Worm (Caenorhabditis elegans) whole organism, young adult: ENCODE results near the gene cyp-13A11.
A peak's percentile ranks its signal among the peaks of the same experiment; 100 is the strongest.

Source experiments
- B0035.1 ChIP-seq: sonication (generic microtip); optimal IDR thresholded peaks from 2 replicates; lab custom pipeline; 2016; ENCODE audit warnings: missing genetic modification characterization, mild to moderate bottlenecking, missing compliant biosample characterization, missing genotype, missing genetic modification reagents
- C17E4.6 ChIP-seq: fragments of 200-800 bp; sonication (Bioruptor generic); IDR thresholded peaks from 2 replicates; pipeline ENCODE4 v1.3.6; 2022; ENCODE audit warnings: missing genetic modification reagents, missing genetic modification characterization, missing compliant biosample characterization
- D2030.7 ChIP-seq: fragments of 200-800 bp; sonication (Bioruptor generic); IDR thresholded peaks from 2 replicates; pipeline ENCODE4 v1.3.6; 2022; ENCODE audit warnings: missing genetic modification reagents, missing genetic modification characterization, missing compliant biosample characterization
- F57A8.1 ChIP-seq: fragments of 200-800 bp; sonication (Bioruptor generic); optimal IDR thresholded peaks from 2 replicates; lab custom pipeline; 2018; ENCODE audit warnings: mild to moderate bottlenecking, missing genetic modification characterization, moderate library complexity, missing compliant biosample characterization
- K11D2.4 ChIP-seq: fragments of 200-800 bp; sonication (Bioruptor generic); IDR thresholded peaks from 2 replicates; pipeline ENCODE4 v1.3.6; 2022; ENCODE audit warnings: missing genetic modification reagents, missing genetic modification characterization, missing compliant biosample characterization
- T26A5.8 ChIP-seq: sonication (generic microtip); optimal IDR thresholded peaks from 2 replicates; lab custom pipeline; 2016; ENCODE audit warnings: missing genetic modification characterization, missing compliant biosample characterization
- Y53F4B.3 ChIP-seq: fragments of 200-800 bp; sonication (Bioruptor generic); IDR thresholded peaks from 2 replicates; pipeline ENCODE4 v1.3.6; 2022; ENCODE audit warnings: missing genetic modification reagents, missing genetic modification characterization, missing compliant biosample characterization
- ZK185.1 ChIP-seq: sonication (generic microtip); optimal IDR thresholded peaks from 2 replicates; lab custom pipeline; 2016; ENCODE audit warnings: mild to moderate bottlenecking, missing genetic modification characterization, missing compliant biosample characterization; ENCODE audit not compliant: poor library complexity, severe bottlenecking
- akir-1 ChIP-seq: fragments of 200-800 bp; sonication (Bioruptor generic); optimal IDR thresholded peaks from 2 replicates; lab custom pipeline; 2018; ENCODE audit warnings: mild to moderate bottlenecking, missing genetic modification characterization, moderate library complexity, missing compliant biosample characterization
- atf-7 ChIP-seq: sonication (generic microtip); optimal IDR thresholded peaks from 2 replicates; lab custom pipeline; 2017; ENCODE audit warnings: mild to moderate bottlenecking, missing genetic modification characterization, missing compliant biosample characterization
- attf-6 ChIP-seq: fragments of 200-800 bp; sonication (Bioruptor generic); IDR thresholded peaks from 2 replicates; pipeline ENCODE4 v1.3.6; 2022; ENCODE audit warnings: missing genetic modification reagents, missing genetic modification characterization, missing compliant biosample characterization
- bed-1 ChIP-seq: fragments of 200-800 bp; sonication (Bioruptor generic); IDR thresholded peaks from 2 replicates; pipeline ENCODE4 v1.3.6; 2022; ENCODE audit warnings: missing genetic modification reagents, missing genetic modification characterization, missing compliant biosample characterization
- ccch-3 ChIP-seq: fragments of 200-800 bp; sonication (Bioruptor generic); optimal IDR thresholded peaks from 2 replicates; lab custom pipeline; 2018; ENCODE audit warnings: mild to moderate bottlenecking, missing genetic modification characterization, missing compliant biosample characterization
- ceh-79 ChIP-seq: sonication (generic microtip); optimal IDR thresholded peaks from 2 replicates; lab custom pipeline; 2017; ENCODE audit warnings: mild to moderate bottlenecking, missing genetic modification characterization, missing compliant biosample characterization
- ceh-91 ChIP-seq: fragments of 200-800 bp; sonication (Bioruptor generic); IDR thresholded peaks from 2 replicates; pipeline ENCODE4 v1.3.6; 2022; ENCODE audit warnings: missing genetic modification reagents, missing genetic modification characterization, missing compliant biosample characterization
- dpff-1 ChIP-seq: sonication (generic microtip); optimal IDR thresholded peaks from 2 replicates; lab custom pipeline; 2017; ENCODE audit warnings: mild to moderate bottlenecking, missing genetic modification characterization, missing compliant biosample characterization
- dpl-1 ChIP-seq: fragments of 150-350 bp; optimal IDR thresholded peaks from 2 replicates; lab custom pipeline; 2014; ENCODE audit warnings: missing biosample characterization, missing genetic modification reagents, missing genetic modification characterization
- efl-1 ChIP-seq: fragments of 150-350 bp; optimal IDR thresholded peaks from 2 replicates; lab custom pipeline; 2014; ENCODE audit warnings: missing biosample characterization, missing genetic modification reagents, missing genetic modification characterization
- ekl-4 ChIP-seq: fragments of 200-800 bp; sonication (Bioruptor generic); IDR thresholded peaks from 2 replicates; pipeline ENCODE4 v1.3.6; 2022; ENCODE audit warnings: missing genetic modification reagents, missing genetic modification characterization, missing compliant biosample characterization
- fkh-3 ChIP-seq: sonication (generic microtip); optimal IDR thresholded peaks from 2 replicates; lab custom pipeline; 2016; ENCODE audit warnings: mild to moderate bottlenecking, missing genetic modification characterization, missing compliant biosample characterization
- him-1 ChIP-seq: sonication (generic microtip); optimal IDR thresholded peaks from 2 replicates; lab custom pipeline; 2016; ENCODE audit warnings: missing genotype, missing genetic modification reagents, missing genetic modification characterization, missing compliant biosample characterization
- hlh-26 ChIP-seq: fragments of 200-800 bp; sonication (Bioruptor generic); conservative IDR thresholded peaks from 2 replicates; pipeline ENCODE4 v1.3.6; 2022; ENCODE audit warnings: missing genetic modification reagents, missing genetic modification characterization, missing compliant biosample characterization
- hmg-1.2 ChIP-seq: fragments of 200-800 bp; sonication (Bioruptor generic); IDR thresholded peaks from 2 replicates; pipeline ENCODE4 v1.3.6; 2022; ENCODE audit warnings: missing genetic modification reagents, missing genetic modification characterization, missing compliant biosample characterization
- hrde-1 ChIP-seq: sonication (generic microtip); optimal IDR thresholded peaks from 2 replicates; lab custom pipeline; 2016; ENCODE audit warnings: missing genetic modification characterization, mild to moderate bottlenecking, missing compliant biosample characterization, moderate library complexity, missing genotype, missing genetic modification reagents, borderline replicate concordance
- hsf-1 ChIP-seq: fragments of 200-800 bp; sonication (Bioruptor generic); IDR thresholded peaks from 2 replicates; pipeline ENCODE4 v1.3.6; 2022; ENCODE audit warnings: missing genetic modification reagents, missing genetic modification characterization, missing compliant biosample characterization
- lag-1 ChIP-seq: fragments of 200-800 bp; sonication (Bioruptor generic); IDR thresholded peaks from 2 replicates; pipeline ENCODE4 v1.3.6; 2022; ENCODE audit warnings: missing genetic modification reagents, missing genetic modification characterization, missing compliant biosample characterization
- lin-26 ChIP-seq: fragments of 200-800 bp; sonication (Bioruptor generic); IDR thresholded peaks from 2 replicates; pipeline ENCODE4 v1.3.6; 2022; ENCODE audit warnings: missing genetic modification reagents, missing genetic modification characterization, missing compliant biosample characterization
- lin-54 ChIP-seq: fragments of 200-800 bp; sonication (Bioruptor generic); optimal IDR thresholded peaks from 2 replicates; lab custom pipeline; 2018; ENCODE audit warnings: mild to moderate bottlenecking, missing genetic modification characterization, missing compliant biosample characterization
- madf-10 ChIP-seq: sonication (generic microtip); optimal IDR thresholded peaks from 2 replicates; lab custom pipeline; 2016; ENCODE audit warnings: mild to moderate bottlenecking, missing genetic modification characterization, missing compliant biosample characterization
- madf-8 ChIP-seq: fragments of 200-800 bp; sonication (Bioruptor generic); conservative IDR thresholded peaks from 2 replicates; pipeline ENCODE4 v1.3.6; 2022; ENCODE audit warnings: missing genetic modification reagents, missing genetic modification characterization, missing compliant biosample characterization
- mcd-1 ChIP-seq: fragments of 200-800 bp; sonication (Bioruptor generic); IDR thresholded peaks from 2 replicates; pipeline ENCODE4 v1.3.6; 2022; ENCODE audit warnings: missing genetic modification reagents, missing genetic modification characterization, missing compliant biosample characterization
- mes-4 ChIP-seq: sonication (generic microtip); optimal IDR thresholded peaks from 2 replicates; lab custom pipeline; 2016; ENCODE audit warnings: missing genotype, missing genetic modification characterization, missing compliant biosample characterization
- mxl-1 ChIP-seq: sonication (generic microtip); optimal IDR thresholded peaks from 2 replicates; lab custom pipeline; 2016; ENCODE audit warnings: missing genetic modification characterization, missing compliant biosample characterization
- nfya-2 ChIP-seq: fragments of 200-800 bp; sonication (Bioruptor generic); IDR thresholded peaks from 2 replicates; pipeline ENCODE4 v1.3.6; 2022; ENCODE audit warnings: missing genetic modification reagents, missing genetic modification characterization, missing compliant biosample characterization
- nfyb-1 ChIP-seq: fragments of 200-800 bp; sonication (Bioruptor generic); IDR thresholded peaks from 2 replicates; pipeline ENCODE4 v1.3.6; 2022; ENCODE audit warnings: missing genetic modification reagents, missing genetic modification characterization, missing compliant biosample characterization
- pha-4 ChIP-seq: fragments of 150-350 bp; sonication (generic microtip); optimal IDR thresholded peaks from 2 replicates; lab custom pipeline; 2014; ENCODE audit warnings: missing biosample characterization, missing genetic modification reagents, missing genetic modification characterization
- repo-1 ChIP-seq: sonication (generic microtip); optimal IDR thresholded peaks from 2 replicates; lab custom pipeline; 2017; ENCODE audit warnings: mild to moderate bottlenecking, missing genetic modification characterization, missing compliant biosample characterization
- sea-2 ChIP-seq: fragments of 200-800 bp; sonication (Bioruptor generic); IDR thresholded peaks from 2 replicates; pipeline ENCODE4 v1.3.6; 2022; ENCODE audit warnings: missing genetic modification characterization, missing compliant biosample characterization
- snpc-1.1 ChIP-seq: sonication (generic microtip); optimal IDR thresholded peaks from 2 replicates; lab custom pipeline; 2017; ENCODE audit warnings: missing genetic modification characterization, mild to moderate bottlenecking, missing compliant biosample characterization, antibody characterized with exemption, moderate library complexity, missing genotype, missing genetic modification reagents; ENCODE audit not compliant: insufficient read depth
- snpc-1.3 ChIP-seq: sonication (generic microtip); optimal IDR thresholded peaks from 2 replicates; lab custom pipeline; 2017; ENCODE audit warnings: missing genetic modification characterization, mild to moderate bottlenecking, missing compliant biosample characterization, antibody characterized with exemption, moderate library complexity, missing genotype, missing genetic modification reagents; ENCODE audit not compliant: insufficient read depth
- snpc-4 ChIP-seq, 5 experiments: fragments of 150-350 bp in 1 of 5; sonication (generic microtip) in 4 of 5; optimal IDR thresholded peaks; 2 replicates each; lab custom pipeline; 2014 to 2018; ENCODE audit warnings: missing genetic modification characterization in 5 of 5, missing biosample characterization in 3 of 5, antibody characterized with exemption in 2 of 5, mild to moderate bottlenecking in 2 of 5, missing compliant biosample characterization in 2 of 5, missing genotype in 2 of 5, moderate library complexity in 2 of 5, missing genetic modification reagents in 1 of 5
- somi-1 ChIP-seq: fragments of 200-800 bp; sonication (Bioruptor generic); optimal IDR thresholded peaks from 2 replicates; lab custom pipeline; 2018; ENCODE audit warnings: mild to moderate bottlenecking, missing genetic modification characterization, missing compliant biosample characterization
- sptf-2 ChIP-seq: fragments of 200-800 bp; sonication (Bioruptor generic); optimal IDR thresholded peaks from 2 replicates; lab custom pipeline; 2018; ENCODE audit warnings: mild to moderate bottlenecking, missing genetic modification characterization, missing compliant biosample characterization
- tbx-9 ChIP-seq: sonication (generic microtip); optimal IDR thresholded peaks from 2 replicates; lab custom pipeline; 2016; ENCODE audit warnings: borderline replicate concordance, missing genetic modification characterization, inconsistent platforms, missing compliant biosample characterization
- unc-62 ChIP-seq: fragments of 150-350 bp; optimal IDR thresholded peaks from 2 replicates; lab custom pipeline; 2014; ENCODE audit warnings: missing biosample characterization, missing genetic modification reagents, missing genetic modification characterization
- ztf-18 ChIP-seq: sonication (generic microtip); optimal IDR thresholded peaks from 2 replicates; lab custom pipeline; 2016; ENCODE audit warnings: missing genotype, mild to moderate bottlenecking, missing genetic modification characterization, missing compliant biosample characterization
- ztf-3 ChIP-seq: fragments of 200-800 bp; sonication (Bioruptor generic); optimal IDR thresholded peaks from 2 replicates; lab custom pipeline; 2018; ENCODE audit warnings: mild to moderate bottlenecking, missing genetic modification characterization, missing compliant biosample characterization
- ztf-6 ChIP-seq: fragments of 200-800 bp; sonication (Bioruptor generic); IDR thresholded peaks from 2 replicates; pipeline ENCODE4 v1.3.6; 2022; ENCODE audit warnings: missing genetic modification reagents, missing genetic modification characterization, missing compliant biosample characterization

Gene cyp-13A11

DNA sequence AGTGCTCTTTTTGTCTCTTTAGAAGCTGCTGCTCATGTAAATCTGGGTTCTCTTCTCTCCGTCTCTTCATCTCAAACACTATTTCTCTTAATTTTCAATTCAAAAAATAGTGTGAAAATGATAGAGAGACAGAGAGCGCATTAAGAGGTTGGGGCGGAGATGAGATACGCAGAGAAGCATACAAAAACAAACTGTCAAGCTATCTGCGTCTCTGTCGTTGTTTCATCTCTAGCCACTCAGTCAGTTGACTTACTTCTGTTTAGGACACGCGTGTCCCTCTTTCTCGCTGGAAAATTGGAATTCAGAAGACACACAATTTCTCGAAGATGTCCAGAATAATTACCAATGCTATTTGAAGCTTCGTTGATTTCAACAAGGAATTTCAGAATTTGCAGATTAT lies 40.3 kb downstream of the cyp-13A11 start (continued):
- TF ChIP-seq lin-26 (GFP tag; lab: Robert Waterston, UW) (0 out of 2 replicates have a peak, but pooled peaks have one; percentile 9), snpc-1.3 (no peak), efl-1 (GFP tag; lab: Kevin White, UChicago) (no peak), ceh-79 (tag; lab: Kevin White, UChicago) (no peak), somi-1 (GFP tag; lab: Kevin White, UChicago) (peak; percentile 52), pha-4 (peak; percentile 72), F57A8.1 (GFP tag; lab: Kevin White, UChicago) (no peak), ceh-91 (GFP tag; lab: Robert Waterston, UW) (no peak), him-1 (no peak), unc-62 (GFP tag; lab: Kevin White, UChicago) (peak; percentile 63), akir-1 (GFP tag; lab: Kevin White, UChicago) (no peak), mes-4 (tag; lab: Kevin White, UChicago) (no peak), ccch-3 (GFP tag; lab: Kevin White, UChicago) (no peak), Y53F4B.3 (GFP tag; lab: Robert Waterston, UW) (no peak), sea-2 (GFP tag; lab: Robert Waterston, UW) (no peak), attf-6 (GFP tag; lab: Robert Waterston, UW) (no peak), snpc-1.1 (tag; lab: Kevin White, UChicago) (no peak), B0035.1 (tag; lab: Kevin White, UChicago) (no peak), ekl-4 (GFP tag; lab: Robert Waterston, UW) (peak; percentile 68), hrde-1 (tag; lab: Kevin White, UChicago) (no peak), ztf-18 (no peak), dpff-1 (tag; lab: Kevin White, UChicago) (no peak), ztf-6 (GFP tag; lab: Robert Waterston, UW) (no peak), lin-54 (GFP tag; lab: Kevin White, UChicago) (peak; percentile 45), ztf-3 (GFP tag; lab: Kevin White, UChicago) (no peak), hsf-1 (GFP tag; lab: Robert Waterston, UW) (0 out of 2 replicates have a peak, but pooled peaks have one; percentile 44), sptf-2 (GFP tag; lab: Kevin White, UChicago) (no peak), fkh-3 (tag; lab: Kevin White, UChicago) (no peak), lag-1 (GFP tag; lab: Robert Waterston, UW) (no peak), atf-7 (peak; percentile 62), nfya-2 (no peak), bed-1 (GFP tag; lab: Robert Waterston, UW) (no peak), K11D2.4 (GFP tag; lab: Robert Waterston, UW) (peak; percentile 72), nfyb-1 (no peak), mcd-1 (peak; percentile 53), C17E4.6 (GFP tag; lab: Robert Waterston, UW) (no peak), ZK185.1 (peak; percentile 9), T26A5.8 (tag; lab: Kevin White, UChicago) (no peak), snpc-4 (GFP tag; optimal IDR thresholded peaks at IDR 0.05; lab: Kevin White, UChicago) (peak; percentile 14), snpc-4 (tag; optimal IDR thresholded peaks at IDR 0.05; lab: Kevin White, UChicago) (peak in 2 of 4 experiments; percentile 13 to 30), hlh-26 (GFP tag; lab: Robert Waterston, UW) (no peak), dpl-1 (no peak), madf-10 (tag; lab: Kevin White, UChicago) (peak; percentile 33), hmg-1.2 (GFP tag; lab: Robert Waterston, UW) (peak; percentile 98), madf-8 (no peak), repo-1 (tag; lab: Kevin White, UChicago) (no peak), D2030.7 (GFP tag; lab: Robert Waterston, UW) (no peak), tbx-9 (tag; lab: Kevin White, UChicago) (no peak), mxl-1 (tag; lab: Kevin White, UChicago) (no peak)
